Worm (Caenorhabditis elegans): ENCODE data around the gene mrps-28.

DNA sequence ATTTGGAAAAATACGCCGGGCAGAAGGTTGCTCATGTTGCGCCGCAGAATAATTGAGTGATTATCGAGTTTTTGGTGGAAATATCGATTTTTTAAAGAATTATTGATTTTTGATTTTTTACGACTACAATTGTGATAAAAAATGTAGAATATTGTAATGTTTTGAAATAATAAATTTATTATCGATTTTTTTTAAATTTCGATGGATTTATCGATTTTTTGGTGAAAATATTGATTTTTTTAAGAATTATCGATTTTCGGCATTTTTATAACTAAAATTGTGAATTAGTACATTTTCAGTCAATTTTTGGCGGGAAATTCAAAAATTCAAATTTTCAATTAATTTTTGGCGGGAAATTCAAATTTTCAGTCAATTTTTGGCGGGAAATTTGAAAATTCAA is 13.5 kb upstream of the mrps-28 start:
- TF ChIP-seq fos-1 (tag; optimal IDR thresholded peaks at IDR 0.05) (no peak), R02D3.7 (tag; optimal IDR thresholded peaks at IDR 0.05) (no peak), ceh-16 (tag; optimal IDR thresholded peaks at IDR 0.05) (no peak), ceh-82 (tag; optimal IDR thresholded peaks at IDR 0.05) (no peak), elt-3 (tag; optimal IDR thresholded peaks at IDR 0.05) (no peak), elt-1 (tag; optimal IDR thresholded peaks at IDR 0.05) (no peak), nhr-237 (tag; optimal IDR thresholded peaks at IDR 0.05) (no peak)

Measured in whole organism, L2 larva.